Worm (Caenorhabditis elegans) whole organism, midembryonic: Measurements from ENCODE around the gene W09G10.9.

Source experiments
- T22C8.4 ChIP-seq: fragments of 200-800 bp; sonication (Bioruptor generic); IDR thresholded peaks from 2 replicates; pipeline ENCODE4 v1.3.6; 2022; ENCODE audit warnings: missing genetic modification characterization, missing compliant biosample characterization
- flt-1 ChIP-seq: fragments of 200-800 bp; sonication (Bioruptor generic); IDR thresholded peaks from 2 replicates; pipeline ENCODE4 v1.3.6; 2022; ENCODE audit warnings: missing genetic modification characterization, missing compliant biosample characterization
- med-1 ChIP-seq: sonication (generic microtip); optimal IDR thresholded peaks from 2 replicates; lab custom pipeline; 2017; ENCODE audit warnings: missing genetic modification characterization, mild to moderate bottlenecking, missing compliant biosample characterization, antibody characterized with exemption, missing genetic modification reagents; ENCODE audit not compliant: insufficient read depth
- ref-1 ChIP-seq: fragments of 200-800 bp; sonication (Bioruptor generic); conservative IDR thresholded peaks from 2 replicates; pipeline ENCODE4 v1.3.6; 2022; ENCODE audit warnings: missing genetic modification reagents, missing genetic modification characterization, missing compliant biosample characterization
- ztf-29 ChIP-seq: fragments of 200-800 bp; sonication (Bioruptor generic); IDR thresholded peaks from 2 replicates; pipeline ENCODE4 v1.3.6; 2022; ENCODE audit warnings: missing genetic modification reagents, missing genetic modification characterization, missing compliant biosample characterization

DNA sequence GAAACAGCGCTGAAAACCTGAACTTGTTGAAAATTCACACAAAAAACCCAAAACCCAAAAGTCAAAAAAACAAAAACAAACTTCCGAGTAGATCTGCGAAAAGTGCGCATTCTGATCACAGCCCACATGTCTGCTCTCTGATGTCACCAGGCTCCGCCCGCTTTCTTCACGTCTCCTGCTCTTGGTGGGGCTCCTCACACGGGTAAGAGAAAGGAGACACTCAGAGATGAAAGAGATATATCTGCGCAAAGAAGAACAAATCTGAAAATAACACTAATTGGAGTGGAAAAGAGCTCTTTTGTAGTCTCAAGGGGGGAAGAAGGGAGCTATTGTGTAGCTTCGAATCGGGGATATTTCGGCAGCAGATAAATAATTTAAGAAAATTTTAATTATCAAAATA, 6.7 kb downstream of the W09G10.9 start, which contains the start of gene ncs-6:
- TF ChIP-seq flt-1 (GFP tag; lab: Robert Waterston, UW) (no peak), ref-1 (no peak), ztf-29 (GFP tag; lab: Robert Waterston, UW) (no peak), T22C8.4 (no peak), med-1 (GFP tag; lab: Kevin White, UChicago) (no peak)
